Fruit fly (Drosophila melanogaster): ENCODE data around the gene Boh2.
A peak's percentile ranks its signal among the peaks of the same experiment; 100 is the strongest.

DNA sequence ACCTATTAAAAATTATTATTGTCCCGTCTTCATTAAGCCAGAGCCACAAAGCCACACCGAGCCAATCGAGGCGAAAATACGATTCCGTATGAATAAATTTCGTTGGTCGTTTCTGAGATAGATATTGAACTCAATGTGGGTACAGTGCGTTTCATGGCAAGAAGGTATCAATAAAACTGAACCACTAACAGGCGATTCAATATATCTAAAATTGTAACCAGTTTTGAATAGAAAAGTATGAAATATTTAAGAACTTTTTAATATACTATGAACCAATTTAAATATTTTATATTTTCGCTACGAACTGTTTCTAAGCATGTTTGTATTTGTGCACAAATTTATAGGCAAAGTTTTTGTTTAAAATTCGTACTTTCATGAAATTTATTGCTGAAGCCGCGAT is 20.2 kb downstream of the Boh2 start:
- no peak for TF ChIP-seq pan (optimal IDR thresholded peaks at IDR 0.05)
- no peak for TF ChIP-seq h (GFP tag; optimal IDR thresholded peaks at IDR 0.05)
- no peak for TF ChIP-seq Jra (GFP tag; optimal IDR thresholded peaks at IDR 0.05)
- TF ChIP-seq OdsH (GFP tag; optimal IDR thresholded peaks at IDR 0.05): no peak
- peak; percentile 70 for TF ChIP-seq sv (GFP tag; optimal IDR thresholded peaks at IDR 0.05)
- TF ChIP-seq Sp1 (GFP tag; optimal IDR thresholded peaks at IDR 0.05): no peak
- TF ChIP-seq foxo (GFP tag; optimal IDR thresholded peaks at IDR 0.05): no peak

Measured in whole organism, wandering third instar larva.